Fruit fly (Drosophila melanogaster) whole organism, embryonic: Measurements from ENCODE around the gene CG1494.
A peak's percentile ranks its signal among the peaks of the same experiment; 100 is the strongest.

Source experiments
- BtbVII ChIP-seq: fragments of 200-800 bp; sonication (Bioruptor generic); optimal IDR thresholded peaks from 3 replicates; lab custom pipeline; 2017; ENCODE audit warnings: missing biosample characterization, mild to moderate bottlenecking, missing genetic modification characterization
- CG11085 ChIP-seq: fragments of 200-800 bp; sonication (Bioruptor generic); IDR thresholded peaks from 2 replicates; pipeline ENCODE4 v1.3.6; 2022; ENCODE audit warnings: missing biosample characterization, missing genetic modification characterization
- CG12155 ChIP-seq: fragments of 200-800 bp; sonication (Bioruptor generic); optimal IDR thresholded peaks from 3 replicates; lab custom pipeline; 2016; ENCODE audit warnings: missing biosample characterization, missing genetic modification characterization
- CG12659 ChIP-seq: fragments of 200-800 bp; sonication (Bioruptor generic); optimal IDR thresholded peaks from 3 replicates; lab custom pipeline; 2017; ENCODE audit warnings: mild to moderate bottlenecking, missing biosample characterization, missing genetic modification reagents, missing genetic modification characterization
- CG13894 ChIP-seq: fragments of 200-800 bp; sonication (Bioruptor generic); optimal IDR thresholded peaks from 3 replicates; lab custom pipeline; 2018; ENCODE audit warnings: missing biosample characterization, mild to moderate bottlenecking, missing genetic modification characterization, moderate library complexity
- CG15073 ChIP-seq: fragments of 200-800 bp; sonication (Bioruptor generic); optimal IDR thresholded peaks from 2 replicates; lab custom pipeline; 2016; ENCODE audit warnings: missing biosample characterization, missing genetic modification characterization
- CG16779 ChIP-seq: fragments of 200-800 bp; sonication (Bioruptor generic); IDR thresholded peaks from 2 replicates; pipeline ENCODE4 v1.3.6; 2022; ENCODE audit warnings: missing biosample characterization, missing genetic modification characterization
- CG17328 ChIP-seq: fragments of 200-800 bp; sonication (Bioruptor generic); IDR thresholded peaks from 2 replicates; pipeline ENCODE4 v1.3.6; 2022; ENCODE audit warnings: missing biosample characterization, missing genetic modification characterization
- CG18764 ChIP-seq: fragments of 200-800 bp; sonication (Bioruptor generic); optimal IDR thresholded peaks from 3 replicates; lab custom pipeline; 2016; ENCODE audit warnings: missing biosample characterization, missing genetic modification characterization
- CG32772 ChIP-seq: fragments of 200-800 bp; sonication (Bioruptor generic); IDR thresholded peaks from 2 replicates; pipeline ENCODE4 v1.3.6; 2022; ENCODE audit warnings: missing biosample characterization, missing genetic modification characterization
- CG3995 ChIP-seq: fragments of 200-800 bp; sonication (Bioruptor generic); optimal IDR thresholded peaks from 3 replicates; lab custom pipeline; 2016; ENCODE audit warnings: missing biosample characterization, missing genetic modification characterization
- CG42726 ChIP-seq: fragments of 200-800 bp; sonication (Bioruptor generic); IDR thresholded peaks from 2 replicates; pipeline ENCODE4 v1.3.6; 2022; ENCODE audit warnings: missing biosample characterization, missing genetic modification characterization; ENCODE audit not compliant: partially characterized antibody
- CG43689 ChIP-seq: fragments of 200-800 bp; sonication (Bioruptor generic); IDR thresholded peaks from 2 replicates; pipeline ENCODE4 v1.3.6; 2022; ENCODE audit warnings: missing biosample characterization, missing genetic modification characterization
- CG7372 ChIP-seq: fragments of 200-800 bp; sonication (Bioruptor generic); IDR thresholded peaks from 2 replicates; pipeline ENCODE4 v1.3.6; 2022; ENCODE audit warnings: missing biosample characterization, missing genetic modification characterization
- CG7745 ChIP-seq: fragments of 200-800 bp; sonication (Bioruptor generic); optimal IDR thresholded peaks from 2 replicates; lab custom pipeline; 2018; ENCODE audit warnings: missing biosample characterization, mild to moderate bottlenecking, missing genetic modification characterization, moderate library complexity
- Camta ChIP-seq: fragments of 200-800 bp; sonication (Bioruptor generic); optimal IDR thresholded peaks from 2 replicates; lab custom pipeline; 2016; ENCODE audit warnings: missing biosample characterization, missing genetic modification characterization
- CkIIα-i1 ChIP-seq: fragments of 200-800 bp; sonication (Bioruptor generic); IDR thresholded peaks from 2 replicates; pipeline ENCODE4 v1.3.6; 2022; ENCODE audit warnings: missing biosample characterization, missing genetic modification characterization
- D19B ChIP-seq: fragments of 200-800 bp; sonication (Bioruptor generic); optimal IDR thresholded peaks from 2 replicates; lab custom pipeline; 2017; ENCODE audit warnings: missing biosample characterization, mild to moderate bottlenecking, missing genetic modification characterization
- Dfd ChIP-seq, 2 experiments: fragments of >200 bp; optimal IDR thresholded peaks; 2 replicates each; lab custom pipeline; 2017; ENCODE audit warnings: missing biosample characterization in 2 of 2, missing genetic modification characterization in 2 of 2
- E2f1 ChIP-seq: fragments of 200-800 bp; sonication (Bioruptor generic); IDR thresholded peaks from 2 replicates; pipeline ENCODE4 v1.3.6; 2022; ENCODE audit warnings: missing biosample characterization, missing genetic modification characterization
- HHEX ChIP-seq: fragments of 200-800 bp; sonication (Bioruptor generic); optimal IDR thresholded peaks from 3 replicates; lab custom pipeline; 2017; ENCODE audit warnings: missing biosample characterization, mild to moderate bottlenecking, missing genetic modification characterization, missing genetic modification reagents
- Lpt ChIP-seq: fragments of >200 bp; optimal IDR thresholded peaks from 2 replicates; lab custom pipeline; 2018; ENCODE audit warnings: missing biosample characterization, missing genetic modification characterization
- Mes4 ChIP-seq: fragments of 200-800 bp; sonication (Bioruptor generic); optimal IDR thresholded peaks from 2 replicates; lab custom pipeline; 2016; ENCODE audit warnings: missing biosample characterization, missing genetic modification characterization
- Myb ChIP-seq: fragments of 200-800 bp; sonication (Bioruptor generic); optimal IDR thresholded peaks from 2 replicates; lab custom pipeline; 2016; ENCODE audit warnings: missing biosample characterization, missing genetic modification characterization
- PHDP ChIP-seq: fragments of 200-800 bp; sonication (Bioruptor generic); optimal IDR thresholded peaks from 3 replicates; lab custom pipeline; 2018; ENCODE audit warnings: missing biosample characterization, mild to moderate bottlenecking, missing genetic modification characterization, moderate library complexity
- Rfx ChIP-seq: fragments of 200-800 bp; sonication (Bioruptor generic); IDR thresholded peaks from 2 replicates; pipeline ENCODE4 v1.3.6; 2022; ENCODE audit warnings: missing biosample characterization, missing genetic modification characterization
- Spps ChIP-seq: fragments of 200-800 bp; sonication (Bioruptor generic); optimal IDR thresholded peaks from 2 replicates; lab custom pipeline; 2018; ENCODE audit warnings: missing biosample characterization, mild to moderate bottlenecking, missing genetic modification characterization
- Sry-δ ChIP-seq: fragments of 200-800 bp; sonication (Bioruptor generic); optimal IDR thresholded peaks from 2 replicates; lab custom pipeline; 2016; ENCODE audit warnings: missing biosample characterization, missing genetic modification characterization
- Trl ChIP-seq, 3 experiments: fragments of >200 bp in 2 of 3; fragments of 200-800 bp in 1 of 3; sonication (Bioruptor generic) in 1 of 3; optimal IDR thresholded peaks; 2 replicates in 1 of 3; 3 replicates in 2 of 3; lab custom pipeline; 2016 to 2017; ENCODE audit warnings: missing biosample characterization in 1 of 3, missing genetic modification characterization in 1 of 3
- bowl ChIP-seq: fragments of 200-800 bp; sonication (Bioruptor generic); IDR thresholded peaks from 2 replicates; pipeline ENCODE4 v1.3.6; 2022; ENCODE audit warnings: missing biosample characterization, missing genetic modification characterization
- cas ChIP-seq: fragments of 200-800 bp; sonication (Bioruptor generic); IDR thresholded peaks from 2 replicates; pipeline ENCODE4 v1.3.6; 2022; ENCODE audit warnings: missing biosample characterization, missing genetic modification characterization
- cato ChIP-seq: fragments of 200-800 bp; sonication (Bioruptor generic); optimal IDR thresholded peaks from 2 replicates; lab custom pipeline; 2016; ENCODE audit warnings: missing biosample characterization, missing genetic modification characterization, borderline replicate concordance
- dm ChIP-seq: fragments of 200-800 bp; sonication (Bioruptor generic); optimal IDR thresholded peaks from 3 replicates; lab custom pipeline; 2016; ENCODE audit warnings: missing biosample characterization, missing genetic modification characterization
- dmrt99B ChIP-seq: fragments of 200-800 bp; sonication (Bioruptor generic); optimal IDR thresholded peaks from 2 replicates; lab custom pipeline; 2018; ENCODE audit warnings: missing biosample characterization, mild to moderate bottlenecking, missing genetic modification characterization, moderate library complexity
- eve ChIP-seq, 2 experiments: fragments of >200 bp; optimal IDR thresholded peaks; 2 replicates each; lab custom pipeline; 2017; ENCODE audit warnings: missing biosample characterization in 2 of 2, missing genetic modification characterization in 2 of 2
- eyg ChIP-seq: fragments of 200-800 bp; sonication (Bioruptor generic); optimal IDR thresholded peaks from 3 replicates; lab custom pipeline; 2016; ENCODE audit warnings: missing biosample characterization, missing genetic modification characterization
- fd3F ChIP-seq: fragments of 200-800 bp; sonication (Bioruptor generic); optimal IDR thresholded peaks from 2 replicates; lab custom pipeline; 2018; ENCODE audit warnings: missing biosample characterization, mild to moderate bottlenecking, missing genetic modification characterization, moderate library complexity
- fd64A ChIP-seq: fragments of 200-800 bp; sonication (Bioruptor generic); optimal IDR thresholded peaks from 3 replicates; lab custom pipeline; 2018; ENCODE audit warnings: missing biosample characterization, mild to moderate bottlenecking, missing genetic modification characterization
- gfzf ChIP-seq: fragments of 200-800 bp; sonication (Bioruptor generic); optimal IDR thresholded peaks from 2 replicates; lab custom pipeline; 2016; ENCODE audit warnings: missing biosample characterization, mild to moderate bottlenecking, missing genetic modification characterization, moderate library complexity
- ham ChIP-seq: fragments of 200-800 bp; sonication (Bioruptor generic); IDR thresholded peaks from 2 replicates; pipeline ENCODE4 v1.3.6; 2022; ENCODE audit warnings: missing biosample characterization, missing genetic modification characterization
- inv ChIP-seq: fragments of 200-800 bp; sonication (Bioruptor generic); IDR thresholded peaks from 2 replicates; pipeline ENCODE4 v1.3.6; 2022; ENCODE audit warnings: missing biosample characterization, missing genetic modification characterization; ENCODE audit not compliant: partially characterized antibody
- kah ChIP-seq: fragments of 200-800 bp; sonication (Bioruptor generic); optimal IDR thresholded peaks from 2 replicates; lab custom pipeline; 2018; ENCODE audit warnings: missing biosample characterization, mild to moderate bottlenecking, missing genetic modification characterization
- kay ChIP-seq: fragments of 200-800 bp; sonication (Bioruptor generic); optimal IDR thresholded peaks from 2 replicates; lab custom pipeline; 2016; ENCODE audit warnings: missing biosample characterization, missing genetic modification characterization
- lab ChIP-seq: fragments of 200-800 bp; sonication (Bioruptor generic); optimal IDR thresholded peaks from 3 replicates; lab custom pipeline; 2017; ENCODE audit warnings: missing biosample characterization, missing genetic modification characterization, mild to moderate bottlenecking, moderate library complexity, missing genetic modification reagents
- lola ChIP-seq, 3 experiments: fragments of >200 bp in 2 of 3; fragments of 200-800 bp in 1 of 3; sonication (Bioruptor generic) in 1 of 3; optimal IDR thresholded peaks; 2 replicates each; lab custom pipeline; 2017 to 2019; ENCODE audit warnings: missing biosample characterization in 3 of 3, missing genetic modification characterization in 3 of 3, mild to moderate bottlenecking in 1 of 3, moderate library complexity in 1 of 3
- repo ChIP-seq: fragments of 200-800 bp; sonication (Bioruptor generic); optimal IDR thresholded peaks from 2 replicates; lab custom pipeline; 2016; ENCODE audit warnings: missing biosample characterization, missing genetic modification characterization
- salm ChIP-seq: fragments of 200-800 bp; sonication (Bioruptor generic); optimal IDR thresholded peaks from 2 replicates; lab custom pipeline; 2018; ENCODE audit warnings: missing biosample characterization, mild to moderate bottlenecking, missing genetic modification characterization
- so ChIP-seq: fragments of 200-800 bp; sonication (Bioruptor generic); IDR thresholded peaks from 3 replicates; pipeline ENCODE4 v1.3.6; 2022; ENCODE audit warnings: missing biosample characterization, missing genetic modification characterization
- tap ChIP-seq: fragments of 200-800 bp; optimal IDR thresholded peaks from 3 replicates; lab custom pipeline; 2019; ENCODE audit warnings: missing biosample characterization, mild to moderate bottlenecking, missing genetic modification characterization, moderate library complexity

CG1494 gene

DNA sequence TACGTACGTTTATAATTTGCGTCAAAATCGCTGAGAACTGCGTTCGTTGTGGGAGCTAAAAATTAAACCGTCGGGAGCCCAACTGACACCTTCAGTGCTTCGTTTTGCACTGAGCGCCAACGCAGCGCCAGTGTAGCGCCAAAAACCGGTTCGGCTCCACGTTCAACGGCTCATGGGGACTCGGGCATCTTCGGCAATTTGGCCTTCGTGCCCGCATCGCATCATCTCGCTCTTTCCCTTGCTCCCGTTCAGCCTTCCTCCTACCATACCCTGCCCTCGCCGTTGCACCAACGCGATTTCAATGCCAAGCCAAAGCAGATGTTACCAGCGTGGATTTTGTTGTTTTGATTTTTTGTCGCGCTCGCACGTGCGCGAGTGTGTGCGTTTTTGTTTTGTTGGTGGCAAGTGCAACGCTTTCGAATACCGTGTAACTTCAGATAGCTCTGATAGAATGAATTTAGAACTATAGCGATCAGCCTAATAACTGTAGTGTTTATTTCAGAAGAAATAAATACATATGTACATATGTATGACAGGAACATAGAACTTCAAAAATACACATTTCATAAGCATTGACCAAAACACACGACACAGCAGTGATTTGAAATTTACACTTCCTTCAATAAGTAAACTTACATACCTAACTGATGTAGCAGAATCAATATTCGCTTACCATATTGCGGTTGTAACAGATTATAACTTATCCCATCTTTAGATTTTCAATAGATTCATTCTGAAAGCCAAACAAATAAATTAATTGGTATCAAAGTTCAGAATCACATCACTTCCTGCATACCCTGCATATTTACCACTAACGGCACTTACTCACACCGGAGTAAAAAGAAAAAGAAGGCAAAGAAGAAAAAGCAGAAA lies 3.8 kb upstream of the CG1494 start, which contains the start of gene Mnr:
Mnr (minus strand) TSS at position 133 of the 873 bp plus-strand sequence.
- TF ChIP-seq Myb (GFP tag; lab: Kevin White, UChicago) (no peak), CG12155 (no peak), ham (GFP tag; lab: Robert Waterston, UW) (no peak), kah (GFP tag; lab: Kevin White, UChicago) (no peak), kay (GFP tag; lab: Kevin White, UChicago) (no peak), dmrt99B (tag; lab: Kevin White, UChicago) (no peak), Lpt (GFP tag; lab: Kevin White, UChicago) (no peak), Trl (optimal IDR thresholded peaks at IDR 0.05; lab: Kevin White, UChicago) (peak in 1 of 2 experiments; percentile 32), Trl (GFP tag; optimal IDR thresholded peaks at IDR 0.05; lab: Kevin White, UChicago) (no peak), bowl (GFP tag; lab: Robert Waterston, UW) (peak; percentile 4; the same call in 1 of the 2 replicates), fd64A (GFP tag; lab: Kevin White, UChicago) (no peak), repo (GFP tag; lab: Kevin White, UChicago) (no peak), CG16779 (GFP tag; lab: Robert Waterston, UW) (no peak), gfzf (no peak), Dfd (GFP tag; optimal IDR thresholded peaks at IDR 0.05; lab: Kevin White, UChicago) (no peak), fd3F (GFP tag; lab: Kevin White, UChicago) (no peak), eyg (no peak), lab (GFP tag; lab: Kevin White, UChicago) (peak; percentile 25), CG17328 (no peak), CG11085 (no peak), HHEX (no peak), cas (GFP tag; lab: Robert Waterston, UW) (no peak), CG7372 (GFP tag; lab: Robert Waterston, UW) (no peak), CkIIα-i1 (GFP tag; lab: Robert Waterston, UW) (no peak), dm (peak; percentile 24), Camta (GFP tag; lab: Kevin White, UChicago) (no peak), cato (no peak), CG3995 (GFP tag; lab: Kevin White, UChicago) (no peak), Spps (tag; lab: Kevin White, UChicago) (no peak), CG43689 (no peak), Sry-δ (no peak), inv (GFP tag; lab: Robert Waterston, UW) (no peak), CG18764 (GFP tag; lab: Kevin White, UChicago) (peak; percentile 1), E2f1 (GFP tag; lab: Robert Waterston, UW) (no peak), so (GFP tag; lab: Robert Waterston, UW) (0 out of 3 replicates have a peak, but pooled peaks have one; percentile 9), CG12659 (GFP tag; lab: Kevin White, UChicago) (no peak), D19B (peak; percentile 76), PHDP (no peak), CG15073 (GFP tag; lab: Kevin White, UChicago) (no peak), BtbVII (GFP tag; lab: Kevin White, UChicago) (no peak), CG7745 (tag; lab: Kevin White, UChicago) (no peak), salm (no peak), Mes4 (GFP tag; lab: Kevin White, UChicago) (no peak), Rfx (GFP tag; lab: Robert Waterston, UW) (0 out of 2 replicates have a peak, but pooled peaks have one; percentile 20), tap (tag; lab: Kevin White, UChicago) (no peak), eve (GFP tag; optimal IDR thresholded peaks at IDR 0.05; lab: Kevin White, UChicago) (peak in 1 of 2 experiments; percentile 65), CG42726 (GFP tag; lab: Robert Waterston, UW) (no peak), CG13894 (tag; lab: Kevin White, UChicago) (peak; percentile 64), CG32772 (no peak), lola (GFP tag; optimal IDR thresholded peaks at IDR 0.05; lab: Kevin White, UChicago) (peak in 1 of 3 experiments; percentile 15)
